Fruit fly (Drosophila melanogaster): Measurements from ENCODE around the gene Mes2.
A peak's percentile ranks its signal among the peaks of the same experiment; 100 is the strongest.

The Mes2 gene

dm6 chr3L:22944493-22944892 is 964 bp upstream of the Mes2 start (continued):
- TF ChIP-seq nerfin-2 (GFP tag; IDR thresholded peaks at IDR 0.05; ENCODE audit: partially characterized antibody) (peak; percentile 40; the same call in 1 of the 2 replicates), CG15479 (GFP tag; optimal IDR thresholded peaks at IDR 0.05) (no peak), vnd (GFP tag; IDR thresholded peaks at IDR 0.05; ENCODE audit: partially characterized antibody) (peak; percentile 63), Opbp (GFP tag; IDR thresholded peaks at IDR 0.05; ENCODE audit: partially characterized antibody) (0 out of 3 replicates have a peak, but pooled peaks have one; percentile 15), Neu2 (GFP tag; optimal IDR thresholded peaks at IDR 0.05; ENCODE audit: borderline replicate concordance) (no peak), BEAF-32 (GFP tag; optimal IDR thresholded peaks at IDR 0.05) (no peak), CG16813 (GFP tag; IDR thresholded peaks at IDR 0.05; ENCODE audit: partially characterized antibody) (peak; percentile 79), CG7372 (GFP tag; IDR thresholded peaks at IDR 0.05) (no peak), inv (GFP tag; IDR thresholded peaks at IDR 0.05; ENCODE audit: partially characterized antibody) (peak; percentile 17; the same call in 1 of the 2 replicates), CG30431 (GFP tag; optimal IDR thresholded peaks at IDR 0.05) (no peak), CG7786 (GFP tag; optimal IDR thresholded peaks at IDR 0.05) (no peak)

- TF ChIP-seq CG2199 (GFP tag; IDR thresholded peaks at IDR 0.05) (peak; percentile 76; the same call in 2 of the 3 replicates), TFAM (GFP tag; optimal IDR thresholded peaks at IDR 0.05) (no peak), CG7786 (GFP tag; optimal IDR thresholded peaks at IDR 0.05) (no peak), bcd (GFP tag; optimal IDR thresholded peaks at IDR 0.05) (no peak), gsb-n (tag; optimal IDR thresholded peaks at IDR 0.05) (peak; percentile 2), CG8924 (tag; optimal IDR thresholded peaks at IDR 0.05) (peak; percentile 39), CG6791 (GFP tag; IDR thresholded peaks at IDR 0.05; ENCODE audit: partially characterized antibody) (0 out of 3 replicates have a peak, but pooled peaks have one; percentile 19), CG12236 (GFP tag; optimal IDR thresholded peaks at IDR 0.05) (no peak), CG10209 (GFP tag; optimal IDR thresholded peaks at IDR 0.05) (peak; percentile 3), z (GFP tag; IDR thresholded peaks at IDR 0.05) (0 out of 3 replicates have a peak, but pooled peaks have one; percentile 11), twi (tag; optimal IDR thresholded peaks at IDR 0.05) (peak; percentile 95), Dll (GFP tag; IDR thresholded peaks at IDR 0.05; ENCODE audit: partially characterized antibody) (peak; percentile 24; the same call in 1 of the 4 replicates), cg (GFP tag; optimal IDR thresholded peaks at IDR 0.05) (peak; percentile 73), lov (optimal IDR thresholded peaks at IDR 0.05) (no peak), lov (GFP tag; IDR thresholded peaks at IDR 0.05) (0 out of 3 replicates have a peak, but pooled peaks have one; percentile 49), CG2712 (tag; optimal IDR thresholded peaks at IDR 0.05) (peak; percentile 11), CG12769 (tag; optimal IDR thresholded peaks at IDR 0.05) (peak; percentile 17), gfzf (GFP tag; optimal IDR thresholded peaks at IDR 0.05) (no peak), CG14050 (GFP tag; IDR thresholded peaks at IDR 0.05) (no peak), CG4360 (GFP tag; IDR thresholded peaks at IDR 0.05) (0 out of 2 replicates have a peak, but pooled peaks have one; percentile 18), gcm2 (GFP tag; optimal IDR thresholded peaks at IDR 0.05) (no peak), CG15696 (tag; optimal IDR thresholded peaks at IDR 0.05) (peak; percentile 25), sens (GFP tag) (peak; percentile 72), vvl (GFP tag; IDR thresholded peaks at IDR 0.05) (peak; percentile 39; the same call in 1 of the 2 replicates), C15 (GFP tag; IDR thresholded peaks at IDR 0.05) (no peak), peb (GFP tag; IDR thresholded peaks at IDR 0.05) (no peak; the same call in 1 of the 2 replicates), hbn (GFP tag; IDR thresholded peaks at IDR 0.05; ENCODE audit: partially characterized antibody) (0 out of 2 replicates have a peak, but pooled peaks have one; percentile 15), Deaf1 (tag; optimal IDR thresholded peaks at IDR 0.05) (peak; percentile 68), lab (GFP tag; optimal IDR thresholded peaks at IDR 0.05) (peak; percentile 25), CG11723 (GFP tag; optimal IDR thresholded peaks at IDR 0.05) (peak; percentile 12), chinmo (GFP tag; IDR thresholded peaks at IDR 0.05; ENCODE audit: partially characterized antibody) (0 out of 4 replicates have a peak, but pooled peaks have one; percentile 66), CG18262 (tag; optimal IDR thresholded peaks at IDR 0.05) (no peak), Trl (optimal IDR thresholded peaks at IDR 0.05) (peak; percentile 70 to 75), Trl (GFP tag; optimal IDR thresholded peaks at IDR 0.05) (no peak), CG6813 (GFP tag; optimal IDR thresholded peaks at IDR 0.05) (peak; percentile 16)
Measured at dm6 chr3L:22947993-22948954, 2.8 kb downstream of the Mes2 start.
